Fruit fly (Drosophila melanogaster): ENCODE measurements around the gene CG42716.

The CG42716 gene

dm6 chr3L:16013198-16013982 lies 20.2 kb upstream of the CG42716 start:
- TF ChIP-seq CG8478 (optimal IDR thresholded peaks at IDR 0.05) (no peak), CTCF (optimal IDR thresholded peaks at IDR 0.05) (no peak)

DNA sequence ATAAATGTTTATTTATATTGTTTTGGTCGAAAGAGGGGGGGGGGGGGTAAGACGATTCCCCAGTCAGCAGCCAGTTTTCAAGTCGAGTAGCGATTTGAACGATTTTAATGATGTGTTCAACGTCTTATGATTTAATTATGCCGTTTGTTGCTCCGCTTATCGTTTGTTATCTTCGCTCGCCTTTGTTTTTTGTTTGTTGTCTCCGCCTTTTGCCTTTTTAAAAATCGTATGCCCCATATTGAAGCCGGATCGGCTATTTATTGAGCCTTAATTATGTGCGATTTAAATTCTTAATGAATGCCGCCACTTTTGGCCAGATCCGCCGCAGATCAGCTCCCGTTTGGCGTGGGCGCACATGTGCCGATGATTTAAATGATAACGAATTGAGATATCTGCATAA lies 19.1 kb upstream of the CG42716 start:
- no peak for TF ChIP-seq CTCF (optimal IDR thresholded peaks at IDR 0.05)
- TF ChIP-seq CG8478 (optimal IDR thresholded peaks at IDR 0.05) = no peak

DNA sequence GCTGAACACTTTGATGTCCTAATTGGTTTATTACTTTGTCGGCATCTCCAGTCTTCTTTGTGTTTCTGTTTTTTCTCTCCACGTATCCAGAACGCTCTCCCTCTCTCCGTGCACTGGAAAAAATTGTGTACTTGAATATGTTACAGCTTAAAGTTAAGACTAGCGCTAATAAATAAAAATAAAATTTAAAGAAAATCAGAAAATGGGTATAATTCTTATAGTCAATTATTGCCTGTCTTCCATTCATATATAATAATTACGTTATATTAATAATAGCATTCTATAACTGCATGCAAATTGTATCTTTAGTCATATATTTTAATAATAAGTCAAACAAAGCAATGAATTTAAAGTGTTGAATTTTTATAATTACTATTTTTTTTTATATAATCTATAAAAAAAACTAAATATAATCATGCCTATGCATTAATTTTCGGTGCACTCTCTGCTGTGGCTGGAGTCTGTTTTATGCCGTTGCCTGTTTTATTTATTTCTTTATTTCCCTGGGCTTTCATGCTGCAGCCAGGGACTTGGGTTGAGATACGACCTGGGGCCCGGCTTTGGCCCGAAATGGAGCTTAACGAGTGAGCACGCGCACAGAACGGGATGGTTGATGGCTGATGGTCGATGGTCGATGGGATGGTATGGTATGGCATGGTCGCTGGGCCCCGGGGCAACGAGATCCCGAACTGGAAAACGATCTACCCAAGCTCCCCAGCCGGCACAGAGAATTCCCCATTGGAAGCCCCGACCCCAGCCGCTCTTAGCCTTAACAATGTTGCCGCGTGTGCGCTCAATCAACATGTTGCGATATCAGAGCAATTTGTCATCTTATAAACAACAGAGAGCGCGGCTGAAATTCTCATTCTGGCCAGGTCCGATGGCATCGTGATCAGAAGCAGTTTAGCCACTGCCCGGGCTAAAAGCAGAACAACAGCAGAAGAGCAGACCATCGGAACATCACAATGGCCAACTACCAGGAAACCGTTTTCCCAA lies 17.5 kb upstream of the CG42716 start:
- TF ChIP-seq CG8478 (optimal IDR thresholded peaks at IDR 0.05) = no peak
- TF ChIP-seq CTCF (optimal IDR thresholded peaks at IDR 0.05) = no peak

dm6 chr3L:16016911-16017310 lies 16.7 kb upstream of the CG42716 start:
- TF ChIP-seq CG8478 (optimal IDR thresholded peaks at IDR 0.05) (no peak), CTCF (optimal IDR thresholded peaks at IDR 0.05) (no peak)

dm6 chr3L:16017528-16018250 lies 15.9 kb upstream of the CG42716 start:
- TF ChIP-seq CTCF (optimal IDR thresholded peaks at IDR 0.05) (no peak), CG8478 (optimal IDR thresholded peaks at IDR 0.05) (no peak)

dm6 chr3L:16018251-16018583 lies 15.4 kb upstream of the CG42716 start:
- no peak for TF ChIP-seq CG8478 (optimal IDR thresholded peaks at IDR 0.05)
- TF ChIP-seq CTCF (optimal IDR thresholded peaks at IDR 0.05) = no peak

dm6 chr3L:16018721-16019120 lies 14.9 kb upstream of the CG42716 start:
- TF ChIP-seq CTCF (optimal IDR thresholded peaks at IDR 0.05) (no peak), CG8478 (optimal IDR thresholded peaks at IDR 0.05) (no peak)

dm6 chr3L:16019144-16020006 lies 14.2 kb upstream of the CG42716 start:
- TF ChIP-seq CTCF (optimal IDR thresholded peaks at IDR 0.05) (no peak), CG8478 (optimal IDR thresholded peaks at IDR 0.05) (no peak)

DNA sequence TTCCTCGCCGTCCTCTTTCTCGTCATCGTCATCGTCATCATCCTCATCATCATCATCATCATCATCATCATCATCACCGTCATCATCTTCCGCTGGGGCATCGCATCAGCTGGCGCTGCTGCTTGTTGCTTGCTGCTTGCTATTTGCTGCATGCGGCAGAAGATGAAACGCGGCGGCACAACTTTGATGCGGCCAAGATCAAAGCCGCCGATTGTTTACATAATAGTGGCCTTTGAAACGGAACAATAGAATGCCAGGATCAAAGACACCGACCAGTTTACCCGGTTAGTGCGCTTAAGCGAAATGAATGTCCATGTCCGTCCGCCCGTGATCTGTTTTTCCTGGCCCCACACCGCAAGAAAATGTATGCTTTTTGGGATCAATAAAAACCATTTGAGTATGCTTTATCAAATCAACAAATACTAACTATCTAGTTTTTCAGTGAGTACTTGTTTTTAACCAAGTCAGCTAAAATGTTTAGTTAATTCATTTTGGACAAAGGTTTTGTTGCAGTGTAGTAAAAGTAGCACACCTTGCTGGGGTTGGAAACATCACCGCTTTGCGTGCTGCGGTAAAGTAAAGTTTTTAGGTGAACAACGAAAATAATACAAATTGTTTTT lies 12.4 kb upstream of the CG42716 start:
- TF ChIP-seq CTCF (optimal IDR thresholded peaks at IDR 0.05) = no peak

DNA sequence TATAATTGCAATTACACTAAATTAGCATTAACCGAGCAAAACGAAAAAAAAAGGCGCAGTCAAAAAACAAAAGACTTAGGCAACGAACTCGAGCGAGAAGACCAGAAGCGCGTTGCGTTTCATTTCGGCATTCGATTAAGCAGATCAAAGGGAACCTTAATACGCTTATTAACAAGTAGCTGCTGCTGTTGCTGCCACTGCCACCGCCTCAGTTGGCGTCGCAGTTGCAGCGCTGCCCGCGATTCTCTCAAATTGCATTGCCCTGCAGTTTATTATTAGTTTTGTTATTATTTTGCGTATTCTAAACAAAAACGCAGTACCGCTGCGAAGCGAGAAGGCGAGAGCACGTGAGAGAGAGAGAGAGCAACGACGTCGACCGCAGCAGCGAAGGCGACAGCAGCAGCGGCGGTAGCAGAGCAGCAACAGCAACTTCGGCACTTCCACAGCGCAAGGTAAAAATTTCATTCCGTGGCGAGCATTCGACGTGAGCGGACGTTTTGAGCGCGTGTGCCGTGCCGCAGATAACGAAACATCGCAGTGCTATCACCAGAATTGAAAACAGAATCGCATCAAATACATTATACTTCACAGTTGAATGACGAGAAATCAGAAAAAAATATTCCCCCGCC lies 10.4 kb upstream of the CG42716 start, which contains the start of gene Notum:
Gene Notum (plus strand): TSS at position 461 of the 629 bp plus-strand sequence.
- TF ChIP-seq CTCF (optimal IDR thresholded peaks at IDR 0.05) (no peak), CG8478 (optimal IDR thresholded peaks at IDR 0.05) (no peak)

dm6 chr3L:16024276-16025019 lies 9.1 kb upstream of the CG42716 start:
- TF ChIP-seq CG8478 (optimal IDR thresholded peaks at IDR 0.05) = no peak
- TF ChIP-seq CTCF (optimal IDR thresholded peaks at IDR 0.05) = no peak

DNA sequence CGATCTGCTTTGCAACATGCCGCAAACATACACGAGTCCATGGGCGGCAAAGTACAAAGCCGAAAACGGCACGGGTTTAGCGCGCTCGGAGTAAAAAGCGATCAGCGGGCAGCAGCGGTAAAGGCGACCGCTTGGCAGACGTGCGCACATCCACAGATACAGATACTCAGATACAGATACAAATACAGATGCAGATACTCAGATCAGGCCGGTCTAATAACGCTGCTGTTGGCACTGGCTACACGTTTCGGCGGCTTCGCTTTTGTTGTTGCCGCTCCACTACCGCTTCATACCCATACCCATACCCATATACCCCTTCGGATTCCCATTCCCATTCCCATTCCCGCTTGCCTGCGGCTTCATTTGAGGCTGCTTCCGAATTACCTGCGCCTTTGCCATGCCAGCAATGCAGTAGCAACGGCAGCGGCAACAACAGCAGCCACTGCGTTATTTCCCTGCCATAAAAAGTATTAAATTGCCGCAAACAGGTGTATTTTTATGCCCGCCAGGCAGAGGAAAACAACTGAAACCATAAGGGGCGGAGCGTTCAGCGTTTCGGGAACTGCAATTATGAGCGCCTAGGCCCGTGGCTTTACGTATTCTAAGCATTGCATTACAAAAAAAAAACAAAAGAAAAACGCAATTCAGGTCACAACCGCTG lies 8.4 kb upstream of the CG42716 start:
- no peak for TF ChIP-seq CG8478 (optimal IDR thresholded peaks at IDR 0.05)
- TF ChIP-seq CTCF (optimal IDR thresholded peaks at IDR 0.05) = no peak

All from S2 (cell line).